Worm (Caenorhabditis elegans) whole organism, L1 larva: ENCODE results near the gene C16C8.17.
"Not testable (repeated sequence)": the region's sequence is repeated elsewhere in the genome, so short reads cannot be mapped to it uniquely, and the experiment has no call there.

ENCODE experiments used
- C34B4.2 ChIP-seq: sonication (generic microtip); optimal IDR thresholded peaks from 2 replicates; lab custom pipeline; 2017; ENCODE audit warnings: mild to moderate bottlenecking, missing genetic modification characterization, missing compliant biosample characterization
- alr-1 ChIP-seq: fragments of 200-800 bp; sonication (Bioruptor generic); optimal IDR thresholded peaks from 2 replicates; lab custom pipeline; 2018; ENCODE audit warnings: borderline replicate concordance, mild to moderate bottlenecking, missing genetic modification characterization, missing compliant biosample characterization
- blmp-1 ChIP-seq: fragments of 150-350 bp; optimal IDR thresholded peaks from 2 replicates; lab custom pipeline; 2014; ENCODE audit warnings: missing biosample characterization, missing genetic modification characterization
- ces-1 ChIP-seq: fragments of 150-350 bp; optimal IDR thresholded peaks from 2 replicates; lab custom pipeline; 2014; ENCODE audit warnings: missing biosample characterization, missing genetic modification reagents, missing genetic modification characterization
- dpl-1 ChIP-seq, 3 experiments: fragments of 150-350 bp in 2 of 3; sonication (generic microtip) in 1 of 3; optimal IDR thresholded peaks; 2 replicates each; lab custom pipeline; 2014 to 2017; ENCODE audit warnings: missing biosample characterization in 3 of 3, missing genetic modification characterization in 3 of 3, missing genetic modification reagents in 3 of 3
- dsc-1 ChIP-seq: sonication (generic microtip); optimal IDR thresholded peaks from 2 replicates; lab custom pipeline; 2016; ENCODE audit warnings: mild to moderate bottlenecking, missing genetic modification characterization, missing compliant biosample characterization
- efl-1 ChIP-seq, 4 experiments: fragments of 150-350 bp; optimal IDR thresholded peaks in 3 of 4; peaks in 1 of 4; 1 replicate in 1 of 4; 2 replicates in 3 of 4; lab custom pipeline; 2014; ENCODE audit warnings: missing biosample characterization in 2 of 4, missing genetic modification characterization in 2 of 4, missing genetic modification reagents in 2 of 4
- efl-3 ChIP-seq: fragments of 200-800 bp; sonication (Bioruptor generic); optimal IDR thresholded peaks from 2 replicates; lab custom pipeline; 2018; ENCODE audit warnings: mild to moderate bottlenecking, missing genetic modification characterization, missing compliant biosample characterization
- elt-2 ChIP-seq: sonication (generic microtip); optimal IDR thresholded peaks from 2 replicates; lab custom pipeline; 2016; ENCODE audit warnings: missing genetic modification characterization, mild to moderate bottlenecking, inconsistent platforms, missing compliant biosample characterization, missing genetic modification reagents
- ets-5 ChIP-seq: fragments of 200-800 bp; sonication (Bioruptor generic); IDR thresholded peaks from 2 replicates; pipeline ENCODE4 v1.3.6; 2022; ENCODE audit warnings: missing genetic modification characterization, missing compliant biosample characterization
- fkh-8 ChIP-seq: sonication (generic microtip); optimal IDR thresholded peaks from 2 replicates; lab custom pipeline; 2016; ENCODE audit warnings: mild to moderate bottlenecking, missing genetic modification characterization, missing compliant biosample characterization
- hlh-17 ChIP-seq: fragments of 200-800 bp; sonication (Bioruptor generic); optimal IDR thresholded peaks from 2 replicates; lab custom pipeline; 2018; ENCODE audit warnings: missing genetic modification characterization, mild to moderate bottlenecking, missing compliant biosample characterization, moderate library complexity, borderline replicate concordance
- hpl-2 ChIP-seq: fragments of 150-350 bp; optimal IDR thresholded peaks from 2 replicates; lab custom pipeline; 2014; ENCODE audit warnings: missing biosample characterization, missing genetic modification reagents, missing genetic modification characterization
- irx-1 ChIP-seq: sonication (generic microtip); optimal IDR thresholded peaks from 2 replicates; lab custom pipeline; 2016; ENCODE audit warnings: missing genetic modification characterization, missing compliant biosample characterization
- lin-15B ChIP-seq: fragments of 150-350 bp; sonication (generic microtip); optimal IDR thresholded peaks from 3 replicates; lab custom pipeline; 2014; ENCODE audit warnings: missing biosample characterization, missing genetic modification characterization
- lir-3 ChIP-seq: sonication (generic microtip); optimal IDR thresholded peaks from 2 replicates; lab custom pipeline; 2016; ENCODE audit warnings: mild to moderate bottlenecking, missing genetic modification characterization, moderate library complexity, missing compliant biosample characterization; ENCODE audit not compliant: poor library complexity
- mep-1 ChIP-seq: fragments of 150-350 bp; optimal IDR thresholded peaks from 2 replicates; lab custom pipeline; 2014; ENCODE audit warnings: missing biosample characterization, missing genetic modification characterization
- nhr-11 ChIP-seq: fragments of 150-350 bp; optimal IDR thresholded peaks from 2 replicates; lab custom pipeline; 2014; ENCODE audit warnings: missing biosample characterization, missing genetic modification characterization
- nhr-28 ChIP-seq: fragments of 150-350 bp; optimal IDR thresholded peaks from 2 replicates; lab custom pipeline; 2014; ENCODE audit warnings: missing biosample characterization, missing genetic modification characterization
- nhr-47 ChIP-seq: sonication (generic microtip); optimal IDR thresholded peaks from 2 replicates; lab custom pipeline; 2016; ENCODE audit warnings: mild to moderate bottlenecking, missing genetic modification characterization, moderate library complexity, missing compliant biosample characterization
- nhr-71 ChIP-seq: sonication (generic microtip); optimal IDR thresholded peaks from 2 replicates; lab custom pipeline; 2016; ENCODE audit warnings: mild to moderate bottlenecking, missing genetic modification characterization, moderate library complexity, missing compliant biosample characterization
- nhr-77 ChIP-seq: fragments of 150-350 bp; optimal IDR thresholded peaks from 2 replicates; lab custom pipeline; 2014; ENCODE audit warnings: missing biosample characterization, missing genetic modification characterization
- nhr-90 ChIP-seq: sonication (generic microtip); optimal IDR thresholded peaks from 2 replicates; lab custom pipeline; 2016; ENCODE audit warnings: mild to moderate bottlenecking, missing genetic modification characterization, missing compliant biosample characterization; ENCODE audit not compliant: poor library complexity
- pax-3 ChIP-seq: fragments of 200-800 bp; sonication (Bioruptor generic); optimal IDR thresholded peaks from 2 replicates; lab custom pipeline; 2018; ENCODE audit warnings: mild to moderate bottlenecking, missing genetic modification characterization, moderate library complexity, missing compliant biosample characterization
- snu-23 ChIP-seq: sonication (generic microtip); optimal IDR thresholded peaks from 2 replicates; lab custom pipeline; 2016; ENCODE audit warnings: missing genetic modification characterization, missing compliant biosample characterization
- sptf-1 ChIP-seq: fragments of 150-350 bp; optimal IDR thresholded peaks from 2 replicates; lab custom pipeline; 2014; ENCODE audit warnings: missing biosample characterization, missing genetic modification characterization
- unc-130 ChIP-seq: fragments of 150-350 bp; optimal IDR thresholded peaks from 2 replicates; lab custom pipeline; 2017; ENCODE audit warnings: missing biosample characterization, missing genetic modification characterization, inconsistent platforms
- unc-30 ChIP-seq: sonication (generic microtip); optimal IDR thresholded peaks from 2 replicates; lab custom pipeline; 2017; ENCODE audit warnings: missing biosample characterization, missing genetic modification characterization
- unc-98 ChIP-seq: fragments of 200-800 bp; sonication (Bioruptor generic); IDR thresholded peaks from 2 replicates; pipeline ENCODE4 v1.3.6; 2022; ENCODE audit warnings: missing genetic modification characterization, missing compliant biosample characterization
- xbp-1 ChIP-seq: sonication (generic microtip); optimal IDR thresholded peaks from 2 replicates; lab custom pipeline; 2016; ENCODE audit warnings: missing genetic modification characterization, missing compliant biosample characterization
- zag-1 ChIP-seq: fragments of 150-350 bp; optimal IDR thresholded peaks from 2 replicates; lab custom pipeline; 2014; ENCODE audit warnings: missing biosample characterization, missing genetic modification characterization

C16C8.17 gene

DNA sequence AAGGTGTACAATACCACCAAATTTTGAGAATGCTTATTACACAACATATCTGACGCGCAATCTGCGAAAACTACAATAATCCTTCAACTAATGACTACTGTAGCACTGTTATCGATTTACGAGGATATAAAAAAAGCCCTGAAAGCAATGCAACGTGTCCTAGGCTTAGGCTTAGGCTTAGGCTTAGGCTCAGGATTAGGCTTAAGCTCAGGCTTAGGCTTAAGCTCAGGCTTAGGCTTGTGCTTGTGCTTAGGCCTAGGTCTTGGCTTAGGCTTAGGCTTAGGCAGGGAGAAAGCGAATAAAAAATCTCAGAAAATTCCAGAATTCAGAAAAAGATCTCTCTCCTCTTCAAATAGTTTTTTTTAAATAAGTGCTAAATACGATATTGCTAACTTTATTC, 18.6 kb downstream of the C16C8.17 start:
- no peak for TF ChIP-seq mep-1 (tag; lab: Kevin White, UChicago)
- no peak for TF ChIP-seq pax-3 (tag; lab: Kevin White, UChicago)
- TF ChIP-seq snu-23, result no peak
- TF ChIP-seq sptf-1 (tag; lab: Kevin White, UChicago), result no peak
- no peak for TF ChIP-seq efl-1 (optimal IDR thresholded peaks at IDR 0.05; lab: Kevin White, UChicago)
- no peak for TF ChIP-seq efl-1 (GFP tag; optimal IDR thresholded peaks at IDR 0.05 in 1 of 2; lab: Kevin White, UChicago)
- no peak for TF ChIP-seq nhr-28 (tag; lab: Kevin White, UChicago)
- no peak for TF ChIP-seq dpl-1 (GFP tag; optimal IDR thresholded peaks at IDR 0.05; lab: Kevin White, UChicago)
- TF ChIP-seq alr-1 (tag; lab: Kevin White, UChicago), result no peak
- TF ChIP-seq nhr-77 (tag; lab: Kevin White, UChicago), result no peak
- TF ChIP-seq dsc-1 (tag; lab: Kevin White, UChicago), result no peak
- no peak for TF ChIP-seq hlh-17 (GFP tag; lab: Kevin White, UChicago)
- no peak for TF ChIP-seq xbp-1
- TF ChIP-seq, all 84 proteins: peak for 0

ce11 chrII:3460048-3460447, 19.4 kb downstream of the C16C8.17 start, which contains the start of gene C16C8.7:
Gene C16C8.7, minus strand, starts transcription at chrII:3460148.
- TF ChIP-seq unc-30 (tag; lab: Kevin White, UChicago) (no peak), unc-98 (GFP tag; lab: Robert Waterston, UW) (no peak)
- TF ChIP-seq, all 84 proteins: peak for 0

DNA sequence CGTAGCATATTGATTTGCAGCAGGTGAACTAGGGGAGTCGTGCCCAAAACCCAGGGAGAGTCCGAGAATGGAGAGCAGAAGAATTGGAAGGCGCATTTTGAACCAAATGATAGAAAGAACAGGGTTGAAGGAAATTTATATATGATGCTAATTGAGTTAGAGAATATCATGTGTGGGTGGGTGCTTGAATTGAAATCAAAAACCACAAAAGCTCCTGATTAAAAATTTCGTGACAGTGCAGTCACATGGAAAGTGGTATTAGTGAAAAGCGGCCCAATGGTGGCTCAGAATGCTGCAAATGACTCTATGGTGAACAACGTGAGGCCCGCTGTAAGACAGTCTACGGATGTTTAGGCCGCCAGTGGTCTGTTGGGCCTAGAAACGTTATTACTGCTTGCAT, 21.0 kb downstream of the C16C8.17 start, which contains the start of gene C16C8.8:
C16C8.8 (minus strand) TSS at position 101 of the 400 bp plus-strand sequence.
- TF ChIP-seq hpl-2 (GFP tag; lab: Kevin White, UChicago) (no peak), nhr-11 (no peak), unc-130 (no peak), blmp-1 (tag; lab: Kevin White, UChicago) (no peak), lin-15B (tag; lab: Kevin White, UChicago) (no peak), efl-3 (no peak)

DNA sequence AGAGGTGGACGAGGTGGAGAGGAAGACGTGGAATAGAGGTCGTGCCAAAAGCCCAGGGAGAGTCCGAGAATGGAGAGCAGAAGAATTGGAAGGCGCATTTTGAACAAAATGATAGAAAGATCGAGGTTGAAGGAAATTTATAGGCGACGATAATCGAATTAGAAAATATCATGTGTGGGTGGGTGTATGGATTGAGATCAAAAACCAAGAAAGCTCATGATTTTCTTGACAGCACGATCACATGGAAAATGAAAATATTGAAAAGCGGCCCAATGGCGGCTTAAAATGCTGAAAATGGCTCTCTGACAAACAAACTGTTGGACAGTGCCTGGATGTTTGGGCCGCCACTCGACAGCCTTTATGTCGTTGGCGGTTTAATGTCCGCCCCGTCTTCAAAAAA, 22.5 kb downstream of the C16C8.17 start, which contains the start of gene C16C8.9:
C16C8.9 (minus strand) TSS at position 101 of the 400 bp plus-strand sequence.
- no peak for TF ChIP-seq ets-5 (GFP tag; lab: Robert Waterston, UW)
- TF ChIP-seq nhr-90, result no peak
- no peak for TF ChIP-seq elt-2 (tag; lab: Kevin White, UChicago)
- no peak for TF ChIP-seq dsc-1 (tag; lab: Kevin White, UChicago)
- no peak for TF ChIP-seq sptf-1 (tag; lab: Kevin White, UChicago)

DNA sequence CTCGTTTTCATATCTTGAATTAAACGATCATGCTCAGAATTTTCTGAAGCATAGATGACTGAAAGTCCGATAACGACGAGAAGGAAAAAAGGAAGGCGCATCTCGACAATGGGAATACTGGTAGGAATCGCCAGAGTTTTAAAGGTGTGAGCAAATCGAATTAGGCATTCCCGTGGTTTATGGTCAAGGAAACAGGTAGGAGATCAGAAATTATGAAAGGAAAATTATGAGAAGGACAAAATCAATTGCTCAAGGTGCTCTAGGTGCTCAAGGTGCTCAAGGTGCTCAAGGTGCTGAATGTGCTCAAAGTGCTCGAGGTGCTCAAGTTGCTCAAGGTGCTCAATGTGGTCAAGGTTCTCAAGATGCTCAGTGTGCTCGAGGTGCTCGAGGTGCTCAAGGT, 24.0 kb downstream of the C16C8.17 start, which contains the start of gene C16C8.10:
C16C8.10 (minus strand) TSS at position 101 of the 400 bp plus-strand sequence.
- not testable (repeated sequence) for TF ChIP-seq zag-1; nhr-47 (tag; lab: Kevin White, UChicago); irx-1 (tag; lab: Kevin White, UChicago)
- TF ChIP-seq, all 84 proteins: peak for 0; not testable (repeated sequence) for 84

ce11 chrII:3470549-3470948, 29.9 kb downstream of the C16C8.17 start, which contains the start of gene Y49F6B.20:
Gene Y49F6B.20, minus strand, starts transcription at chrII:3470649.
- TF ChIP-seq C34B4.2 (tag; lab: Kevin White, UChicago), result no peak
- no peak for TF ChIP-seq nhr-71 (tag; lab: Kevin White, UChicago)
- no peak for TF ChIP-seq ces-1 (GFP tag; lab: Kevin White, UChicago)
- no peak for TF ChIP-seq fkh-8
- no peak for TF ChIP-seq lir-3 (tag; lab: Kevin White, UChicago)
